Worm (Caenorhabditis elegans): Measurements from ENCODE around the gene fbxb-24.

DNA sequence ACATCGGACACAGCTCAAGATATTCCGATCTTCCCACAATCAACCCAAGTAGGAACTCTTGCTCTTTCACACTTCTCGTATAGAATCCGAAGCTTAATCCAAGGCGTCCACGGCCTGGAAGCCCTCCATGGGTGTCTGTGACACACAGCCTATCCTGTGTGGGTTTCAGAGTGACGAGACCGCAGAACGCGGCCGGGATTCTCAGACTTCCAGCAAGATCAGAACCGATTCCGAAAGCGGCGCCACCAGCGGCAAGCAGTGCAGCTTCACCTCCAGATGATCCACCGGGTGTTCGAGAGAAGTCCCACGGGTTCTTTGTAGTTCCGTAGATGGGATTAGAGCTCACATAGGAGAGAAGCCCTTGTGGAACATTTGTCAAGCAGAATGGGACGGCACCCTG, 6.0 kb upstream of the fbxb-24 start:
- no peak for TF ChIP-seq tab-1 (GFP tag; IDR thresholded peaks at IDR 0.05)
- TF ChIP-seq flt-1 (GFP tag; IDR thresholded peaks at IDR 0.05), result no peak
- TF ChIP-seq cog-1 (tag; optimal IDR thresholded peaks at IDR 0.05), result no peak
- TF ChIP-seq T22C8.4 (GFP tag; IDR thresholded peaks at IDR 0.05), result no peak
